Worm (Caenorhabditis elegans): Measurements from ENCODE around the gene cct-1.
A peak's percentile ranks its signal among the peaks of the same experiment; 100 is the strongest.

Gene cct-1

DNA sequence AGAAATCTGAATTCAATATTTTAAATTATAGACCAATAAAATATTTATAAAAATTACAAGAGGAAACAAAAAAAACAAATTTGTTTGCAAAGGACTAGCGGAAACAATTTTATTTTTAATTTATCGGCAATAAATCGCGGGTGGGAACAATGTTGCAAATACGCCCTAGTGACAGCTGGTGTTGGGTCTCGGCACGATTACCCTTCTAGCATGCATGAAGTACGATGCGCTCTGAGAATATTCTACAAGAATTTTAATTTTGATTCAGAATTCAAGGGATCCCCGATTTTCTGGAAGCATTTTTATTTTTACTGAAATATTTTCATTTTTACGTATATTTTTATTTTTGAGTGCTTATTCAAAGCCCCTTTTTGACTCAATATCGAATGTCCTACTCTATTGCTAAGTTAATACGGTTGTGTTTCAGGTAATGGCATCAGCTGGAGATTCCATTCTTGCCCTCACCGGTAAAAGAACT lies at the start of gene cct-1, which contains the start of gene mig-5 (continued):
- TF ChIP-seq nhr-28 (tag; optimal IDR thresholded peaks at IDR 0.05) = peak; percentile 26
- TF ChIP-seq ztf-11 (tag; optimal IDR thresholded peaks at IDR 0.05) = peak; percentile 40 to 87
- peak; percentile 90 for TF ChIP-seq ceh-63 (GFP tag; optimal IDR thresholded peaks at IDR 0.05)
- TF ChIP-seq pax-3 (tag; optimal IDR thresholded peaks at IDR 0.05) = peak; percentile 91
- TF ChIP-seq irx-1 (tag; optimal IDR thresholded peaks at IDR 0.05) = peak; percentile 97
- peak; percentile 92 to 94 for TF ChIP-seq lin-35 (GFP tag; optimal IDR thresholded peaks at IDR 0.05)
- peak; percentile 98 for TF ChIP-seq rnt-1 (tag; optimal IDR thresholded peaks at IDR 0.05)
- peak; percentile 91 for TF ChIP-seq zip-4 (GFP tag; optimal IDR thresholded peaks at IDR 0.05)
- peak; percentile 98 for TF ChIP-seq lin-14 (GFP tag; optimal IDR thresholded peaks at IDR 0.05)
- peak; percentile 87 to 93 (median 89) for TF ChIP-seq dpl-1 (GFP tag; optimal IDR thresholded peaks at IDR 0.05)
- peak; percentile 99 for TF ChIP-seq nhr-71 (tag; optimal IDR thresholded peaks at IDR 0.05)
- peak; percentile 94 for TF ChIP-seq mab-9 (GFP tag; IDR thresholded peaks at IDR 0.05)
- TF ChIP-seq zag-1 (tag; optimal IDR thresholded peaks at IDR 0.05) = peak; percentile 87
- peak; percentile 97 for TF ChIP-seq egl-13 (tag; optimal IDR thresholded peaks at IDR 0.05)
- peak; percentile 91 for TF ChIP-seq snpc-4 (tag; optimal IDR thresholded peaks at IDR 0.05)
- TF ChIP-seq xbp-1 (tag; optimal IDR thresholded peaks at IDR 0.05) = peak; percentile 98
- TF ChIP-seq fkh-10 (GFP tag; optimal IDR thresholded peaks at IDR 0.05) = peak; percentile 84
- no peak for TF ChIP-seq ets-5 (GFP tag; IDR thresholded peaks at IDR 0.05)
- TF ChIP-seq sox-4 (tag; optimal IDR thresholded peaks at IDR 0.05) = peak; percentile 94
- peak; percentile 98 for TF ChIP-seq nhr-11 (tag; optimal IDR thresholded peaks at IDR 0.05)
- peak; percentile 98 for TF ChIP-seq fkh-8 (tag; optimal IDR thresholded peaks at IDR 0.05)
- peak; percentile 49 for TF ChIP-seq nhr-12 (tag; optimal IDR thresholded peaks at IDR 0.05)
- TF ChIP-seq sup-37 (GFP tag; optimal IDR thresholded peaks at IDR 0.05) = peak; percentile 92
- TF ChIP-seq fkh-4 (tag; optimal IDR thresholded peaks at IDR 0.05; ENCODE audit: borderline replicate concordance) = peak; percentile 91
- peak; percentile 92 for TF ChIP-seq blmp-1 (tag; optimal IDR thresholded peaks at IDR 0.05)
- TF ChIP-seq swsn-7 (tag; optimal IDR thresholded peaks at IDR 0.05) = peak; percentile 98
- TF ChIP-seq ceh-82 (tag; optimal IDR thresholded peaks at IDR 0.05) = peak; percentile 97 to 99 (median 98)
- no peak for TF ChIP-seq Y116A8C.19 (tag; optimal IDR thresholded peaks at IDR 0.05; ENCODE audit: borderline replicate concordance)
- TF ChIP-seq nhr-47 (tag; optimal IDR thresholded peaks at IDR 0.05) = peak; percentile 99
- peak; percentile 90 for TF ChIP-seq nhr-77 (tag; optimal IDR thresholded peaks at IDR 0.05)
- TF ChIP-seq nhr-84 (tag; optimal IDR thresholded peaks at IDR 0.05) = no peak
- peak; percentile 98 for TF ChIP-seq grh-1 (GFP tag; IDR thresholded peaks at IDR 0.05)

DNA sequence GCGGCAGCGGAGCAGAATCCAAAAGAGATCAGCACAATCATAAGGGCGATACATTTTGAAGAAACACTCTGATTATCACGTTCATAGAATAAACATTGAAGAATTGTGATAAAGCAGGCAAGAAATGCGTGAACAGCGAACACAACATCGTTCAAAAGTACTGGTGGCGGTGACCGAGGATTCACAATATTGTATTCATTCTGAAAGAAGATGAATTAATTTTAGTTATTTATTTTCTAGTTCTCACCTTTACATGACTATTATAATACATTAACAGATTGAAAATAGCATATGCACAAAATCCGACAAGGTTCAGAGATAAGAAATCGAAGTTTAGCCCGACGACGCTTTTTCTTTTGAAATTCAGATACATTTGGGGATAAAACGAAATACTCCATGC lies 49.3 kb upstream of the cct-1 start:
- TF ChIP-seq fkh-8 (tag; optimal IDR thresholded peaks at IDR 0.05) = no peak
- no peak for TF ChIP-seq C34B4.2 (tag; optimal IDR thresholded peaks at IDR 0.05)
- TF ChIP-seq nhr-76 (tag; optimal IDR thresholded peaks at IDR 0.05) = no peak
- TF ChIP-seq C16A3.4 (tag; optimal IDR thresholded peaks at IDR 0.05) = no peak
- TF ChIP-seq zip-4 (GFP tag; optimal IDR thresholded peaks at IDR 0.05) = no peak
- TF ChIP-seq ceh-90 (tag; optimal IDR thresholded peaks at IDR 0.05) = no peak
- TF ChIP-seq ztf-4 (tag; optimal IDR thresholded peaks at IDR 0.05) = no peak
- TF ChIP-seq aha-1 (tag; optimal IDR thresholded peaks at IDR 0.05) = no peak
- TF ChIP-seq blmp-1 (tag; optimal IDR thresholded peaks at IDR 0.05) = no peak
- no peak for TF ChIP-seq sptf-1 (tag; optimal IDR thresholded peaks at IDR 0.05)

DNA sequence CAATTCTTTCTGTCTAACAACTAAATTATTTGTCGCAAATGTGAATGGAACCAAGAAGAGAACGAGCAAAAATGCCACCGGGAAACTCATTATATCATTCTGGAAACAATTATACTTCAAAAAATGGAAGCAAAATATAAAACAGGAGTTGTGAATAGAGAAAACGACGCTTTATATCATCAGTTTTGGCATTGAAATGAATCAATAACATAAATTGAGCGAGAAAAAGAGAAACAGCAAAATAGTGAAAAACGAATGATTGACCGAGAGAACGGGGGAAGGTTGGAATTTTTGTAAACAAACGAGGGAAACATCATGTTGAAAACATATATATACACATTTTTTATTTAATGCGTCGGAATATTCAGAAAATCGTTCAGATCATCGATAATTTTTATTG lies 48.4 kb upstream of the cct-1 start, which contains the start of gene ctns-1:
Gene ctns-1, minus strand, starts transcription at position 101 of the 400 bp plus-strand sequence.
- TF ChIP-seq unc-62 (GFP tag; optimal IDR thresholded peaks at IDR 0.05) = no peak
- TF ChIP-seq blmp-1 (tag; optimal IDR thresholded peaks at IDR 0.05) = no peak
- no peak for TF ChIP-seq efl-1 (optimal IDR thresholded peaks at IDR 0.05)
- peak in 1 of 2 experiments; percentile 11 for TF ChIP-seq efl-1 (GFP tag; optimal IDR thresholded peaks at IDR 0.05 in 1 of 2)
- no peak for TF ChIP-seq aha-1 (tag; optimal IDR thresholded peaks at IDR 0.05)
- no peak for TF ChIP-seq egl-13 (tag; optimal IDR thresholded peaks at IDR 0.05)

Data from whole organism, L1 larva.